Worm (Caenorhabditis elegans) whole organism, midembryonic: ENCODE measurements around the gene ZC13.1.

Experiments
- T22C8.4 ChIP-seq: fragments of 200-800 bp; sonication (Bioruptor generic); IDR thresholded peaks from 2 replicates; pipeline ENCODE4 v1.3.6; 2022; ENCODE audit warnings: missing genetic modification characterization, missing compliant biosample characterization
- cog-1 ChIP-seq: sonication (generic microtip); optimal IDR thresholded peaks from 2 replicates; lab custom pipeline; 2016; ENCODE audit warnings: missing genetic modification characterization, missing compliant biosample characterization
- flt-1 ChIP-seq: fragments of 200-800 bp; sonication (Bioruptor generic); IDR thresholded peaks from 2 replicates; pipeline ENCODE4 v1.3.6; 2022; ENCODE audit warnings: missing genetic modification characterization, missing compliant biosample characterization
- klf-2 ChIP-seq: fragments of 200-800 bp; sonication (Bioruptor generic); conservative IDR thresholded peaks from 2 replicates; pipeline ENCODE4 v1.3.6; 2022; ENCODE audit warnings: missing genetic modification reagents, missing genetic modification characterization, missing compliant biosample characterization
- med-1 ChIP-seq: sonication (generic microtip); optimal IDR thresholded peaks from 2 replicates; lab custom pipeline; 2017; ENCODE audit warnings: missing genetic modification characterization, mild to moderate bottlenecking, missing compliant biosample characterization, antibody characterized with exemption, missing genetic modification reagents; ENCODE audit not compliant: insufficient read depth
- ref-1 ChIP-seq: fragments of 200-800 bp; sonication (Bioruptor generic); conservative IDR thresholded peaks from 2 replicates; pipeline ENCODE4 v1.3.6; 2022; ENCODE audit warnings: missing genetic modification reagents, missing genetic modification characterization, missing compliant biosample characterization
- tab-1 ChIP-seq: fragments of 200-800 bp; sonication (Bioruptor generic); IDR thresholded peaks from 2 replicates; pipeline ENCODE4 v1.3.6; 2022; ENCODE audit warnings: missing genetic modification characterization, missing compliant biosample characterization
- ztf-23 ChIP-seq: fragments of 200-800 bp; sonication (Bioruptor generic); IDR thresholded peaks from 2 replicates; pipeline ENCODE4 v1.3.6; 2022; ENCODE audit warnings: missing genetic modification reagents, missing genetic modification characterization, missing compliant biosample characterization
- ztf-29 ChIP-seq: fragments of 200-800 bp; sonication (Bioruptor generic); IDR thresholded peaks from 2 replicates; pipeline ENCODE4 v1.3.6; 2022; ENCODE audit warnings: missing genetic modification reagents, missing genetic modification characterization, missing compliant biosample characterization

The ZC13.1 gene

ce11 chrX:876935-877334 is at the start of gene ZC13.1:
ZC13.1 (plus strand) TSS chrX:877239.
- TF ChIP-seq ztf-29 (GFP tag; lab: Robert Waterston, UW): no peak
- TF ChIP-seq ref-1 (GFP tag; lab: Robert Waterston, UW): no peak
- no peak for TF ChIP-seq flt-1 (GFP tag; lab: Robert Waterston, UW)
- TF ChIP-seq med-1 (GFP tag; lab: Kevin White, UChicago): no peak
- peak; percentile 49; the same call in 1 of the 2 replicates for TF ChIP-seq ztf-23
- TF ChIP-seq klf-2 (GFP tag; lab: Robert Waterston, UW): no peak
- no peak for TF ChIP-seq tab-1
- TF ChIP-seq T22C8.4 (GFP tag; lab: Robert Waterston, UW): no peak
- TF ChIP-seq cog-1 (tag; lab: Kevin White, UChicago): peak; percentile 34

- peak; percentile 52 for TF ChIP-seq cog-1 (tag; lab: Kevin White, UChicago)
- TF ChIP-seq flt-1 (GFP tag; lab: Robert Waterston, UW): no peak
Measured at ce11 chrX:827502-827901, 49.5 kb upstream of the ZC13.1 start.

DNA sequence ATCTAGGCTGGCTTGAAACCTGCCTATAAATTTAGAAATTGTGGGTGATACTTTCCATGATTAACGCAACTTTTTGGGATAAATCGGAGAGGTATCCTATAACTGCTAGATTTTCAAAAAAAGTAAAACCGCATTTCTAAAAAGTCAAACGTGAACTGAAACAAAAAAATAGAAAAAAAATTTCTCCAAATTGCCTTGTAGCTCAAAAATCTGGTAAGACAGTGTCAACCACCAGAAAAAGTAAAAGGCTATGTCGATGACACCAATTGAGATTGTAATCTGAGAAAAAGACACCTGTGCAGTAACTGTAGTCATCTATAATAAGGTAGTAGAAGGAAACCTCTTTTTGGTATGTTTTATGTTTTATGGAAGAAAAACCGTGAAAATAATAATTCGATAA is 48.4 kb upstream of the ZC13.1 start, which contains the start of gene wdr-54:
TSS of gene wdr-54 (plus strand) at position 301 of the 400 bp plus-strand sequence.
- no peak for TF ChIP-seq ref-1 (GFP tag; lab: Robert Waterston, UW)
- no peak for TF ChIP-seq flt-1 (GFP tag; lab: Robert Waterston, UW)

- no peak for TF ChIP-seq flt-1 (GFP tag; lab: Robert Waterston, UW)
- no peak for TF ChIP-seq tab-1
- no peak for TF ChIP-seq klf-2 (GFP tag; lab: Robert Waterston, UW)
- no peak for TF ChIP-seq ztf-23
- TF ChIP-seq ztf-29 (GFP tag; lab: Robert Waterston, UW): no peak
- TF ChIP-seq ref-1 (GFP tag; lab: Robert Waterston, UW): no peak
- no peak for TF ChIP-seq cog-1 (tag; lab: Kevin White, UChicago)
- no peak for TF ChIP-seq med-1 (GFP tag; lab: Kevin White, UChicago)
- TF ChIP-seq T22C8.4 (GFP tag; lab: Robert Waterston, UW): no peak
Measured at ce11 chrX:830185-830584, 46.9 kb upstream of the ZC13.1 start.

ce11 chrX:834478-834877 is 42.6 kb upstream of the ZC13.1 start, which contains the start of gene F39H12.1:
F39H12.1 (plus strand) TSS chrX:834778.
- TF ChIP-seq ref-1 (GFP tag; lab: Robert Waterston, UW) (no peak), T22C8.4 (GFP tag; lab: Robert Waterston, UW) (no peak), cog-1 (tag; lab: Kevin White, UChicago) (no peak), ztf-29 (GFP tag; lab: Robert Waterston, UW) (no peak)

- TF ChIP-seq cog-1 (tag; lab: Kevin White, UChicago) (no peak), ztf-29 (GFP tag; lab: Robert Waterston, UW) (no peak), ztf-23 (no peak), ref-1 (GFP tag; lab: Robert Waterston, UW) (no peak), flt-1 (GFP tag; lab: Robert Waterston, UW) (no peak), T22C8.4 (GFP tag; lab: Robert Waterston, UW) (no peak), med-1 (GFP tag; lab: Kevin White, UChicago) (no peak), klf-2 (GFP tag; lab: Robert Waterston, UW) (no peak), tab-1 (no peak)
Measured at ce11 chrX:841393-841792, 35.6 kb upstream of the ZC13.1 start, which contains the start of gene F39H12.3. F39H12.3 (minus strand) TSS chrX:841493.

DNA sequence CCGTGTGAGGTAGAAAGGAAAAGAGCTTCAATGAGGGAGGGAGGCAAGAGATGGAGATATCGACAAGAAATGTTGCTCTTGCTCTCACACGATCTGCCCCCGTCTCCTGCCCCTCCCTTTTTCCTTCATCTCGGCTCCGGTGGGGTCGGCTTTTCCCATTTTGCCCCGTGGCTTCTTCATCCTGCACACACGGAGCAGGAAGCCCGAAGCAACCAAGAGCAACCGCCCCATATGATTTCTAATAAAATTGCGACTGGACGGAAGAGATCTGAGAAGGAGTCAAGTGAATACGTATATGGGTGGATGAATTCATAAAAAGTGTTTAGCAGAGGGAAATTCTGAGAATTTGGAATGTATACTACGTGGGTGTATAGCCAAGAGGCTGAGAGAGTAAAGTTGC is 32.4 kb upstream of the ZC13.1 start:
- TF ChIP-seq flt-1 (GFP tag; lab: Robert Waterston, UW) (no peak), ztf-29 (GFP tag; lab: Robert Waterston, UW) (no peak), tab-1 (no peak), klf-2 (GFP tag; lab: Robert Waterston, UW) (no peak), ztf-23 (no peak; the same call in 1 of the 2 replicates), cog-1 (tag; lab: Kevin White, UChicago) (no peak), T22C8.4 (GFP tag; lab: Robert Waterston, UW) (no peak), ref-1 (GFP tag; lab: Robert Waterston, UW) (no peak), med-1 (GFP tag; lab: Kevin White, UChicago) (no peak)

DNA sequence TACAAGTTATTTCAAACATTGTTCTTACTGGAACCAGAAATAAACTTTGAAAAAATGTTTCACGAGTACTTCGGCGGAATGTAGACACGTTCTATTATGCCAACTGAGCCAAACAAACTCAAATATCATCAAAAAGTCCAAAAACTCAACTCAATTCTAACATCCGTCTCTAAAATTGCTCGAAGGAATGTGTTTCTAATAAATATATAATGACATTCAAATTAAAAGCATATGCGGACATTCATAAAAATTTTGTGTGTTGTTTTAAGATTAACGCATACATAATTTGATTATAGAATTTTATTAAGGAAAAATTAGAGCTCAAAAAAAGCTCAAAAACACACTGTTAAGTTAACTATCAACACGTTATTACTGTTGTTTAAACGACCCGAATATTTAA is 31.6 kb upstream of the ZC13.1 start:
- TF ChIP-seq klf-2 (GFP tag; lab: Robert Waterston, UW) (no peak), T22C8.4 (GFP tag; lab: Robert Waterston, UW) (no peak), flt-1 (GFP tag; lab: Robert Waterston, UW) (no peak), med-1 (GFP tag; lab: Kevin White, UChicago) (no peak), ztf-29 (GFP tag; lab: Robert Waterston, UW) (no peak), ref-1 (GFP tag; lab: Robert Waterston, UW) (no peak), ztf-23 (no peak), tab-1 (no peak)

ce11 chrX:851421-851820 is 25.6 kb upstream of the ZC13.1 start, which contains the start of gene igcm-1:
igcm-1 (minus strand) TSS chrX:851521.
- TF ChIP-seq T22C8.4 (GFP tag; lab: Robert Waterston, UW) (no peak), flt-1 (GFP tag; lab: Robert Waterston, UW) (no peak), klf-2 (GFP tag; lab: Robert Waterston, UW) (no peak), med-1 (GFP tag; lab: Kevin White, UChicago) (no peak), tab-1 (no peak), ztf-23 (no peak), ztf-29 (GFP tag; lab: Robert Waterston, UW) (no peak), cog-1 (tag; lab: Kevin White, UChicago) (no peak), ref-1 (GFP tag; lab: Robert Waterston, UW) (no peak)

DNA sequence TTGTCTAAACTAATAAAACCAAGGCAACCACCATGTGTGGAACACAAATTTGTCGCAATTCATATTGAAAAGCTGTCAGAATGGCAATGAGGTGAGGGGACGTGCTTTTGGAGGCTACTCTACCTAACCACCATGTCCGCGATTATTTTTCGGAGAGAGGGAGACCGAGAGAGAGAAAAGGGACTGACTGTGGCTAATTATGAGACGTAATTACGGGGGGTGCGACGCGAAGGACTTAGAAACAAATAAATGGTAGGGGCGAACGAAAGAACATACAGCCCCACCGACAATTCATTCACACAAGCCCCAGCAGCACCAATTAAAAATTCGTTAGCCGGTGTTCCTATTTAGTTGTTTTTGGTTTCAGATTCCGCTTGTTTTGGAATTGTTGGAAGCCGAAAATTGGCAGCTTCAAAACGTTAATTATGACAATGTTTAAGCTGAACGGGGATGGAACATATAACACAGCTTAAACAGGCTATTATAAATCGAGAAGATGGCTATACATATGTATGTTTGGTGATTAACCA is 24.2 kb upstream of the ZC13.1 start:
- no peak for TF ChIP-seq ref-1 (GFP tag; lab: Robert Waterston, UW)
- TF ChIP-seq ztf-23: no peak
- no peak for TF ChIP-seq med-1 (GFP tag; lab: Kevin White, UChicago)
- TF ChIP-seq klf-2 (GFP tag; lab: Robert Waterston, UW): no peak
- no peak for TF ChIP-seq cog-1 (tag; lab: Kevin White, UChicago)
- 0 out of 2 replicates have a peak, but pooled peaks have one; percentile 43 for TF ChIP-seq tab-1
